Fruit fly (Drosophila melanogaster): ENCODE measurements around the gene Msp300.

- no peak for TF ChIP-seq CG2678 (tag; optimal IDR thresholded peaks at IDR 0.05)
- TF ChIP-seq CG6791 (GFP tag; IDR thresholded peaks at IDR 0.05; ENCODE audit: partially characterized antibody): no peak
- TF ChIP-seq ro (GFP tag; IDR thresholded peaks at IDR 0.05): no peak
- no peak for TF ChIP-seq CG11504 (tag; optimal IDR thresholded peaks at IDR 0.05)
Observed at dm6 chr2L:5247812-5248211, 147.1 kb downstream of the Msp300 start.

Measured in whole organism, embryonic.